Fruit fly (Drosophila melanogaster) whole organism, prepupa: ENCODE results near the gene beta-PheRS.

Source experiments
- Blimp-1 ChIP-seq: fragments of 200-800 bp; sonication (Bioruptor generic); optimal IDR thresholded peaks from 3 replicates; lab custom pipeline; 2017; ENCODE audit warnings: missing biosample characterization, missing genetic modification characterization, mild to moderate bottlenecking, moderate library complexity, missing genetic modification reagents
- CG10631 ChIP-seq: fragments of 200-800 bp; sonication (Bioruptor generic); optimal IDR thresholded peaks from 2 replicates; lab custom pipeline; 2016; ENCODE audit warnings: missing biosample characterization, missing genetic modification characterization
- CG10669 ChIP-seq: fragments of 200-800 bp; sonication (Bioruptor generic); optimal IDR thresholded peaks from 3 replicates; lab custom pipeline; 2018; ENCODE audit warnings: missing biosample characterization, mild to moderate bottlenecking, missing genetic modification characterization, moderate library complexity
- CG11762 ChIP-seq: fragments of 200-800 bp; sonication (Bioruptor generic); optimal IDR thresholded peaks from 3 replicates; lab custom pipeline; 2016; ENCODE audit warnings: missing biosample characterization, missing genetic modification characterization; ENCODE audit not compliant: insufficient read depth
- CG11902 ChIP-seq: fragments of 200-800 bp; sonication (Bioruptor generic); optimal IDR thresholded peaks from 3 replicates; lab custom pipeline; 2016; ENCODE audit warnings: missing biosample characterization, missing genetic modification characterization
- CG15336 ChIP-seq: fragments of 200-800 bp; sonication (Bioruptor generic); IDR thresholded peaks from 2 replicates; pipeline ENCODE4 v1.3.6; 2022; ENCODE audit warnings: missing biosample characterization, missing genetic modification characterization
- CG16779 ChIP-seq: fragments of 200-800 bp; sonication (Bioruptor generic); optimal IDR thresholded peaks from 3 replicates; lab custom pipeline; 2017; ENCODE audit warnings: missing biosample characterization, mild to moderate bottlenecking, missing genetic modification characterization
- CG3032 ChIP-seq: fragments of 200-800 bp; optimal IDR thresholded peaks from 2 replicates; lab custom pipeline; 2019; ENCODE audit warnings: missing biosample characterization, mild to moderate bottlenecking, missing genetic modification characterization, moderate library complexity
- CG31627 ChIP-seq: fragments of 200-800 bp; sonication (Bioruptor generic); optimal IDR thresholded peaks from 3 replicates; lab custom pipeline; 2016; ENCODE audit warnings: missing biosample characterization, missing genetic modification characterization
- CG32006 ChIP-seq: fragments of 200-800 bp; sonication (Bioruptor generic); optimal IDR thresholded peaks from 3 replicates; lab custom pipeline; 2017; ENCODE audit warnings: missing biosample characterization, mild to moderate bottlenecking, missing genetic modification characterization
- CG3919 ChIP-seq: fragments of 200-800 bp; sonication (Bioruptor generic); optimal IDR thresholded peaks from 3 replicates; lab custom pipeline; 2016; ENCODE audit warnings: missing biosample characterization, missing genetic modification characterization
- CG4318 ChIP-seq: fragments of 200-800 bp; sonication (Bioruptor generic); optimal IDR thresholded peaks from 3 replicates; lab custom pipeline; 2017; ENCODE audit warnings: missing biosample characterization, mild to moderate bottlenecking, missing genetic modification characterization
- CG6163 ChIP-seq: fragments of 200-800 bp; sonication (Bioruptor generic); IDR thresholded peaks from 3 replicates; pipeline ENCODE4 v1.3.6; 2022; ENCODE audit warnings: missing biosample characterization, missing genetic modification characterization
- CG6276 ChIP-seq: fragments of 200-800 bp; sonication (Bioruptor generic); optimal IDR thresholded peaks from 2 replicates; lab custom pipeline; 2017; ENCODE audit warnings: missing biosample characterization, mild to moderate bottlenecking, missing genetic modification characterization
- CG6808 ChIP-seq: fragments of 200-800 bp; sonication (Bioruptor generic); optimal IDR thresholded peaks from 3 replicates; lab custom pipeline; 2017; ENCODE audit warnings: missing biosample characterization, missing genetic modification characterization, mild to moderate bottlenecking, moderate library complexity, missing genetic modification reagents
- CG6854 ChIP-seq: fragments of 200-800 bp; sonication (Bioruptor generic); optimal IDR thresholded peaks from 2 replicates; lab custom pipeline; 2017; ENCODE audit warnings: missing biosample characterization, mild to moderate bottlenecking, missing genetic modification characterization
- CG7368 ChIP-seq: fragments of 200-800 bp; sonication (Bioruptor generic); optimal IDR thresholded peaks from 3 replicates; lab custom pipeline; 2016; ENCODE audit warnings: missing biosample characterization, missing genetic modification characterization
- CG8119 ChIP-seq: fragments of 200-800 bp; sonication (Bioruptor generic); IDR thresholded peaks from 3 replicates; pipeline ENCODE4 v1.3.6; 2022; ENCODE audit warnings: missing biosample characterization, missing genetic modification characterization
- CG8319 ChIP-seq: fragments of 200-800 bp; sonication (Bioruptor generic); optimal IDR thresholded peaks from 3 replicates; lab custom pipeline; 2016; ENCODE audit warnings: missing biosample characterization, missing genetic modification characterization
- CG8632 ChIP-seq: fragments of 200-800 bp; sonication (Bioruptor generic); optimal IDR thresholded peaks from 3 replicates; lab custom pipeline; 2016; ENCODE audit warnings: missing biosample characterization, missing genetic modification characterization
- CG9139 ChIP-seq: fragments of 200-800 bp; sonication (Bioruptor generic); optimal IDR thresholded peaks from 3 replicates; lab custom pipeline; 2017; ENCODE audit warnings: missing biosample characterization, mild to moderate bottlenecking, missing genetic modification characterization
- Eip75B ChIP-seq: fragments of 200-800 bp; sonication (Bioruptor generic); optimal IDR thresholded peaks from 3 replicates; lab custom pipeline; 2016; ENCODE audit warnings: missing biosample characterization, missing genetic modification characterization
- Eip78C ChIP-seq: fragments of 200-800 bp; sonication (Bioruptor generic); peaks from one replicate; lab custom pipeline; 2016; ENCODE audit warnings: missing biosample characterization, missing genetic modification characterization
- Eip93F ChIP-seq: fragments of 200-800 bp; sonication (Bioruptor generic); optimal IDR thresholded peaks from 2 replicates; lab custom pipeline; 2016; ENCODE audit warnings: missing biosample characterization, mild to moderate bottlenecking, missing genetic modification characterization
- Ets21C ChIP-seq: fragments of 200-800 bp; sonication (Bioruptor generic); optimal IDR thresholded peaks from 3 replicates; lab custom pipeline; 2016; ENCODE audit warnings: missing biosample characterization, missing genetic modification characterization
- Ets96B ChIP-seq: fragments of 200-800 bp; optimal IDR thresholded peaks from 2 replicates; lab custom pipeline; 2019; ENCODE audit warnings: missing biosample characterization, mild to moderate bottlenecking, missing genetic modification characterization, moderate library complexity
- Gug ChIP-seq: fragments of 200-800 bp; sonication (Bioruptor generic); IDR thresholded peaks from 2 replicates; pipeline ENCODE4 v1.3.6; 2022; ENCODE audit warnings: missing biosample characterization, missing genetic modification characterization
- Hr38 ChIP-seq: sonication (Bioruptor generic); optimal IDR thresholded peaks from 2 replicates; lab custom pipeline; 2016; ENCODE audit warnings: missing biosample characterization, missing genetic modification characterization
- Hr39 ChIP-seq: fragments of 200-800 bp; sonication (Bioruptor generic); optimal IDR thresholded peaks from 2 replicates; lab custom pipeline; 2016; ENCODE audit warnings: missing biosample characterization, missing genetic modification characterization
- Hr4 ChIP-seq: fragments of 200-800 bp; sonication (Bioruptor generic); optimal IDR thresholded peaks from 3 replicates; lab custom pipeline; 2016; ENCODE audit warnings: missing biosample characterization, missing genetic modification characterization
- OdsH ChIP-seq: fragments of 200-800 bp; sonication (Bioruptor generic); optimal IDR thresholded peaks from 3 replicates; lab custom pipeline; 2016; ENCODE audit warnings: missing biosample characterization, missing genetic modification characterization
- Smox ChIP-seq: fragments of 200-800 bp; sonication (Bioruptor generic); optimal IDR thresholded peaks from 3 replicates; lab custom pipeline; 2016; ENCODE audit warnings: missing biosample characterization, missing genetic modification characterization
- Sox102F ChIP-seq: fragments of 200-800 bp; sonication (Bioruptor generic); optimal IDR thresholded peaks from 2 replicates; lab custom pipeline; 2016; ENCODE audit warnings: missing biosample characterization, mild to moderate bottlenecking, missing genetic modification characterization
- achi ChIP-seq: fragments of 200-800 bp; sonication (Bioruptor generic); optimal IDR thresholded peaks from 3 replicates; lab custom pipeline; 2016; ENCODE audit warnings: missing biosample characterization, missing genetic modification characterization
- acj6 ChIP-seq: fragments of 200-800 bp; sonication (Bioruptor generic); optimal IDR thresholded peaks from 3 replicates; lab custom pipeline; 2016; ENCODE audit warnings: missing biosample characterization, missing genetic modification characterization
- cyc ChIP-seq: fragments of 200-800 bp; sonication (Bioruptor generic); optimal IDR thresholded peaks from 3 replicates; lab custom pipeline; 2016; ENCODE audit warnings: missing biosample characterization, missing genetic modification characterization
- dac ChIP-seq: fragments of 200-800 bp; sonication (Bioruptor generic); optimal IDR thresholded peaks from 2 replicates; lab custom pipeline; 2017; ENCODE audit warnings: missing biosample characterization, mild to moderate bottlenecking, missing genetic modification characterization
- dsx ChIP-seq: fragments of 200-800 bp; optimal IDR thresholded peaks from 3 replicates; lab custom pipeline; 2019; ENCODE audit warnings: missing biosample characterization, mild to moderate bottlenecking, missing genetic modification characterization, moderate library complexity; ENCODE audit not compliant: poor library complexity, severe bottlenecking
- eg ChIP-seq: fragments of 200-800 bp; sonication (Bioruptor generic); IDR thresholded peaks from 3 replicates; pipeline ENCODE4 v1.3.6; 2022; ENCODE audit warnings: missing biosample characterization, missing genetic modification characterization
- esn ChIP-seq: fragments of 200-800 bp; sonication (Bioruptor generic); optimal IDR thresholded peaks from 2 replicates; lab custom pipeline; 2016; ENCODE audit warnings: missing biosample characterization, mild to moderate bottlenecking, missing genetic modification characterization, moderate library complexity
- fd59A ChIP-seq: fragments of 200-800 bp; sonication (Bioruptor generic); optimal IDR thresholded peaks from 2 replicates; lab custom pipeline; 2017; ENCODE audit warnings: missing biosample characterization, mild to moderate bottlenecking, missing genetic modification characterization, missing genetic modification reagents
- fkh ChIP-seq: fragments of 200-800 bp; sonication (Bioruptor generic); optimal IDR thresholded peaks from 3 replicates; lab custom pipeline; 2017; ENCODE audit warnings: missing biosample characterization, mild to moderate bottlenecking, missing genetic modification characterization, moderate library complexity
- net ChIP-seq: fragments of 200-800 bp; sonication (Bioruptor generic); optimal IDR thresholded peaks from 3 replicates; lab custom pipeline; 2016; ENCODE audit warnings: missing biosample characterization, missing genetic modification characterization
- pdm3 ChIP-seq: fragments of 200-800 bp; sonication (Bioruptor generic); optimal IDR thresholded peaks from 3 replicates; lab custom pipeline; 2016; ENCODE audit warnings: missing biosample characterization, missing genetic modification characterization
- salr ChIP-seq, 2 experiments: fragments of 200-800 bp; sonication (Bioruptor generic); optimal IDR thresholded peaks; 3 replicates each; lab custom pipeline; 2016 to 2018; ENCODE audit warnings: missing biosample characterization in 2 of 2, missing genetic modification characterization in 2 of 2, mild to moderate bottlenecking in 1 of 2
- spab ChIP-seq: fragments of 200-800 bp; sonication (Bioruptor generic); optimal IDR thresholded peaks from 2 replicates; lab custom pipeline; 2017; ENCODE audit warnings: missing biosample characterization, mild to moderate bottlenecking, missing genetic modification characterization, missing genetic modification reagents
- ss ChIP-seq, 2 experiments: fragments of 200-800 bp; sonication (Bioruptor generic); optimal IDR thresholded peaks; 2 replicates in 1 of 2; 3 replicates in 1 of 2; lab custom pipeline; 2017 to 2018; ENCODE audit warnings: mild to moderate bottlenecking in 2 of 2, missing biosample characterization in 2 of 2, missing genetic modification characterization in 2 of 2, moderate library complexity in 1 of 2
- svp ChIP-seq: fragments of 200-800 bp; sonication (Bioruptor generic); peaks from one replicate; lab custom pipeline; 2016; ENCODE audit warnings: missing biosample characterization, missing genetic modification characterization
- topi ChIP-seq: fragments of 200-800 bp; sonication (Bioruptor generic); optimal IDR thresholded peaks from 3 replicates; lab custom pipeline; 2016; ENCODE audit warnings: missing biosample characterization, missing genetic modification characterization
- vri ChIP-seq: fragments of 200-800 bp; sonication (Bioruptor generic); optimal IDR thresholded peaks from 3 replicates; lab custom pipeline; 2016; ENCODE audit warnings: missing biosample characterization, mild to moderate bottlenecking, missing genetic modification characterization

beta-PheRS gene

dm6 chr3R:24206341-24207114 is 46.0 kb downstream of the beta-PheRS start:
- TF ChIP-seq CG6276 (no peak), Ets96B (tag; lab: Kevin White, UChicago) (peak; percentile 22), CG6163 (peak; percentile 59; the same call in 1 of the 3 replicates), fkh (GFP tag; lab: Kevin White, UChicago) (no peak), Hr4 (GFP tag; lab: Kevin White, UChicago) (peak; percentile 41), Gug (no peak), OdsH (GFP tag; lab: Kevin White, UChicago) (peak; percentile 57), topi (GFP tag; lab: Kevin White, UChicago) (peak; percentile 53), svp (GFP tag; lab: Kevin White, UChicago) (peak; percentile 83), Eip93F (GFP tag; lab: Kevin White, UChicago) (no peak), CG7368 (no peak), CG15336 (GFP tag; lab: Robert Waterston, UW) (peak; percentile 42; the same call in 1 of the 2 replicates), spab (GFP tag; lab: Kevin White, UChicago) (peak; percentile 14), achi (GFP tag; lab: Kevin White, UChicago) (peak; percentile 66), pdm3 (peak; percentile 61), fd59A (GFP tag; lab: Kevin White, UChicago) (peak; percentile 19), CG8119 (GFP tag; lab: Robert Waterston, UW) (peak; percentile 50), CG10631 (GFP tag; lab: Kevin White, UChicago) (peak; percentile 39), CG4318 (no peak), ss (GFP tag; optimal IDR thresholded peaks at IDR 0.05; lab: Kevin White, UChicago) (peak in 1 of 2 experiments; percentile 36), CG8632 (GFP tag; lab: Kevin White, UChicago) (peak; percentile 56), CG11762 (GFP tag; lab: Kevin White, UChicago) (peak; percentile 42), CG32006 (GFP tag; lab: Kevin White, UChicago) (peak; percentile 39), CG16779 (tag; lab: Kevin White, UChicago) (peak; percentile 9), CG3032 (tag; lab: Kevin White, UChicago) (peak; percentile 24), Blimp-1 (no peak), cyc (GFP tag; lab: Kevin White, UChicago) (no peak), acj6 (GFP tag; lab: Kevin White, UChicago) (peak; percentile 66), CG6854 (GFP tag; lab: Kevin White, UChicago) (no peak), Sox102F (peak; percentile 59), CG11902 (peak; percentile 43), Eip75B (peak; percentile 64), dac (GFP tag; lab: Kevin White, UChicago) (no peak), net (GFP tag; lab: Kevin White, UChicago) (peak; percentile 24), dsx (GFP tag; lab: Kevin White, UChicago) (no peak), CG3919 (peak; percentile 62), Eip78C (GFP tag; lab: Kevin White, UChicago) (peak; percentile 95), salr (GFP tag; optimal IDR thresholded peaks at IDR 0.05; lab: Kevin White, UChicago) (peak in 1 of 2 experiments; percentile 20), Hr39 (GFP tag; lab: Kevin White, UChicago) (peak; percentile 57), esn (peak; percentile 53), CG10669 (peak; percentile 25), CG8319 (GFP tag; lab: Kevin White, UChicago) (peak; percentile 33), Smox (GFP tag; lab: Kevin White, UChicago) (peak; percentile 58), CG6808 (peak; percentile 20), Ets21C (GFP tag; lab: Kevin White, UChicago) (peak; percentile 54), eg (GFP tag; lab: Robert Waterston, UW) (0 out of 3 replicates have a peak, but pooled peaks have one; percentile 28), Hr38 (no peak), vri (no peak), CG31627 (GFP tag; lab: Kevin White, UChicago) (peak; percentile 59), CG9139 (GFP tag; lab: Kevin White, UChicago) (no peak)
